Worm (Caenorhabditis elegans) whole organism, mixed stage, embryonic: ENCODE data around the gene ceh-87.

Experiments
- mep-1 ChIP-seq: fragments of 150-350 bp; optimal IDR thresholded peaks from 2 replicates; lab custom pipeline; 2017; ENCODE audit warnings: missing biosample characterization, missing genetic modification reagents, missing genetic modification characterization, inconsistent platforms
- unc-62 ChIP-seq: fragments of 150-350 bp; optimal IDR thresholded peaks from 2 replicates; lab custom pipeline; 2014; ENCODE audit warnings: missing biosample characterization, missing genetic modification reagents, missing genetic modification characterization
- ztf-11 ChIP-seq: fragments of 150-350 bp; optimal IDR thresholded peaks from 2 replicates; lab custom pipeline; 2014; ENCODE audit warnings: missing biosample characterization, missing genetic modification characterization

ce11 chrII:2707872-2708271, 23.8 kb upstream of the ceh-87 start, which contains the start of gene Y47G7B.2:
- TF ChIP-seq mep-1 (tag; lab: Kevin White, UChicago) (no peak), ztf-11 (tag; lab: Kevin White, UChicago) (no peak), unc-62 (GFP tag; lab: Kevin White, UChicago) (no peak)
